Worm (Caenorhabditis elegans) whole organism, L4 larva: ENCODE data around the gene R11E3.19.
"Not testable (repeated sequence)": the region's sequence is repeated elsewhere in the genome, so short reads cannot be mapped to it uniquely, and the experiment has no call there.

Experiments used
- F26F4.8 ChIP-seq: fragments of 200-800 bp; sonication (Bioruptor generic); conservative IDR thresholded peaks from 2 replicates; pipeline ENCODE4 v1.3.6; 2022; ENCODE audit warnings: missing genetic modification characterization, missing compliant biosample characterization
- F37D6.2 ChIP-seq: sonication (generic microtip); optimal IDR thresholded peaks from 2 replicates; lab custom pipeline; 2016; ENCODE audit warnings: mild to moderate bottlenecking, missing genetic modification characterization, missing compliant biosample characterization
- F44E2.7 ChIP-seq: fragments of 200-800 bp; sonication (Bioruptor generic); IDR thresholded peaks from 2 replicates; pipeline ENCODE4 v2.1.2; 2022; ENCODE audit warnings: missing genetic modification characterization, missing compliant biosample characterization
- Y105C5A.15 ChIP-seq: fragments of 200-800 bp; sonication (Bioruptor generic); IDR thresholded peaks from 2 replicates; pipeline ENCODE4 v1.3.6; 2022; ENCODE audit warnings: missing genetic modification characterization, missing compliant biosample characterization
- Y48G9A.11 ChIP-seq: fragments of 200-800 bp; sonication (Bioruptor generic); IDR thresholded peaks from 2 replicates; pipeline ENCODE4 v1.3.6; 2022; ENCODE audit warnings: missing genetic modification reagents, missing genetic modification characterization, missing compliant biosample characterization
- ZK337.2 ChIP-seq: fragments of 200-800 bp; sonication (Bioruptor generic); IDR thresholded peaks from 2 replicates; pipeline ENCODE4 v1.3.6; 2022; ENCODE audit warnings: missing genetic modification reagents, missing genetic modification characterization, missing compliant biosample characterization
- ZK546.5 ChIP-seq, 2 experiments: sonication (generic microtip); optimal IDR thresholded peaks; 2 replicates each; lab custom pipeline; 2017; ENCODE audit warnings: missing biosample characterization in 2 of 2, missing genetic modification characterization in 2 of 2
- ceh-20 ChIP-seq: fragments of 200-800 bp; sonication (Bioruptor generic); IDR thresholded peaks from 2 replicates; pipeline ENCODE4 v1.3.6; 2022; ENCODE audit warnings: missing genetic modification reagents, missing genetic modification characterization, missing compliant biosample characterization
- ceh-44 ChIP-seq: fragments of 200-800 bp; sonication (Bioruptor generic); IDR thresholded peaks from 2 replicates; pipeline ENCODE4 v1.3.6; 2022; ENCODE audit warnings: missing genetic modification reagents, missing genetic modification characterization, missing compliant biosample characterization
- ctbp-1 ChIP-seq: fragments of 200-800 bp; sonication (Bioruptor generic); IDR thresholded peaks from 2 replicates; pipeline ENCODE4 v1.3.6; 2022; ENCODE audit warnings: missing genetic modification reagents, missing genetic modification characterization, missing compliant biosample characterization
- daf-16 ChIP-seq, 3 experiments: sonication (generic microtip); optimal IDR thresholded peaks; 2 replicates each; lab custom pipeline; 2016 to 2017; ENCODE audit warnings: missing genetic modification characterization in 3 of 3, missing genetic modification reagents in 3 of 3, mild to moderate bottlenecking in 2 of 3, missing compliant biosample characterization in 2 of 3, missing biosample characterization in 1 of 3, moderate library complexity in 1 of 3
- daf-8 ChIP-seq: fragments of 200-800 bp; sonication (Bioruptor generic); IDR thresholded peaks from 2 replicates; pipeline ENCODE4 v1.3.6; 2022; ENCODE audit warnings: missing genetic modification characterization, missing compliant biosample characterization
- dmd-6 ChIP-seq: fragments of 200-800 bp; sonication (Bioruptor generic); IDR thresholded peaks from 2 replicates; pipeline ENCODE4 v1.3.6; 2022; ENCODE audit warnings: missing genetic modification reagents, missing genetic modification characterization, missing compliant biosample characterization
- dmd-8 ChIP-seq: fragments of 200-800 bp; sonication (Bioruptor generic); IDR thresholded peaks from 2 replicates; pipeline ENCODE4 v1.3.6; 2022; ENCODE audit warnings: missing genetic modification characterization, missing compliant biosample characterization
- dmd-9 ChIP-seq: fragments of 200-800 bp; sonication (Bioruptor generic); IDR thresholded peaks from 2 replicates; pipeline ENCODE4 v1.3.6; 2022; ENCODE audit warnings: missing genetic modification reagents, missing genetic modification characterization, missing compliant biosample characterization
- dpl-1 ChIP-seq: fragments of 150-350 bp; optimal IDR thresholded peaks from 2 replicates; lab custom pipeline; 2014; ENCODE audit warnings: missing biosample characterization, missing genetic modification reagents, missing genetic modification characterization
- dve-1 ChIP-seq: sonication (generic microtip); optimal IDR thresholded peaks from 2 replicates; lab custom pipeline; 2017; ENCODE audit warnings: antibody characterized with exemption, mild to moderate bottlenecking, missing genetic modification characterization, missing compliant biosample characterization; ENCODE audit not compliant: insufficient read depth
- egl-43 ChIP-seq: fragments of 200-800 bp; sonication (Bioruptor generic); IDR thresholded peaks from 2 replicates; pipeline ENCODE4 v1.3.6; 2022; ENCODE audit warnings: missing genetic modification reagents, missing genetic modification characterization, missing compliant biosample characterization
- hif-1 ChIP-seq, 2 experiments: sonication (generic microtip); optimal IDR thresholded peaks; 2 replicates each; lab custom pipeline; 2016 to 2017; ENCODE audit warnings: missing compliant biosample characterization in 2 of 2, missing genetic modification characterization in 2 of 2, missing genetic modification reagents in 2 of 2, missing genotype in 2 of 2, mild to moderate bottlenecking in 1 of 2
- hmg-1.1 ChIP-seq: fragments of 200-800 bp; sonication (Bioruptor generic); IDR thresholded peaks from 2 replicates; pipeline ENCODE4 v1.3.6; 2022; ENCODE audit warnings: missing genetic modification reagents, missing genetic modification characterization, missing compliant biosample characterization
- jun-1 ChIP-seq: fragments of 150-350 bp; optimal IDR thresholded peaks from 2 replicates; lab custom pipeline; 2014; ENCODE audit warnings: missing biosample characterization, missing genetic modification reagents, missing genetic modification characterization
- lin-15B ChIP-seq: fragments of 150-350 bp; sonication (generic microtip); optimal IDR thresholded peaks from 3 replicates; lab custom pipeline; 2014; ENCODE audit warnings: missing biosample characterization, missing genetic modification characterization
- lin-29 ChIP-seq: fragments of 200-800 bp; sonication (Bioruptor generic); IDR thresholded peaks from 2 replicates; pipeline ENCODE4 v1.3.6; 2022; ENCODE audit warnings: missing genetic modification reagents, missing genetic modification characterization, missing compliant biosample characterization
- lin-38 ChIP-seq: fragments of 200-800 bp; sonication (Bioruptor generic); IDR thresholded peaks from 2 replicates; pipeline ENCODE4 v1.3.6; 2022; ENCODE audit warnings: missing genetic modification reagents, missing genetic modification characterization, missing compliant biosample characterization
- lsy-2 ChIP-seq, 2 experiments: fragments of 150-350 bp in 1 of 2; sonication (generic microtip) in 1 of 2; optimal IDR thresholded peaks; 2 replicates each; lab custom pipeline; 2014 to 2017; ENCODE audit warnings: missing biosample characterization in 2 of 2, missing genetic modification characterization in 2 of 2
- mdl-1 ChIP-seq, 2 experiments: fragments of 150-350 bp in 1 of 2; sonication (generic microtip) in 1 of 2; optimal IDR thresholded peaks; 2 replicates each; lab custom pipeline; 2014 to 2017; ENCODE audit warnings: missing biosample characterization in 2 of 2, missing genetic modification characterization in 2 of 2
- mdt-29 ChIP-seq: fragments of 200-800 bp; sonication (Bioruptor generic); IDR thresholded peaks from 2 replicates; pipeline ENCODE4 v1.3.6; 2022; ENCODE audit warnings: missing genetic modification reagents, missing genetic modification characterization, missing compliant biosample characterization
- mep-1 ChIP-seq: fragments of 150-350 bp; sonication (generic microtip); optimal IDR thresholded peaks from 3 replicates; lab custom pipeline; 2014; ENCODE audit warnings: missing biosample characterization, missing genetic modification characterization
- mes-2 ChIP-seq: sonication (generic microtip); optimal IDR thresholded peaks from 2 replicates; lab custom pipeline; 2016; ENCODE audit warnings: missing genotype, mild to moderate bottlenecking, missing genetic modification characterization, missing compliant biosample characterization; ENCODE audit not compliant: poor library complexity, severe bottlenecking
- mxl-2 ChIP-seq: fragments of 200-800 bp; sonication (Bioruptor generic); conservative IDR thresholded peaks from 2 replicates; pipeline ENCODE4 v1.3.6; 2022; ENCODE audit warnings: missing genetic modification reagents, missing genetic modification characterization, missing compliant biosample characterization
- nhr-102 ChIP-seq: sonication (generic microtip); optimal IDR thresholded peaks from 2 replicates; lab custom pipeline; 2016; ENCODE audit warnings: mild to moderate bottlenecking, missing genetic modification characterization, moderate library complexity, missing compliant biosample characterization
- nhr-11 ChIP-seq: fragments of 150-350 bp; optimal IDR thresholded peaks from 2 replicates; lab custom pipeline; 2014; ENCODE audit warnings: missing biosample characterization, missing genetic modification characterization
- nhr-41 ChIP-seq: fragments of 200-800 bp; sonication (Bioruptor generic); IDR thresholded peaks from 2 replicates; pipeline ENCODE4 v1.3.6; 2022; ENCODE audit warnings: missing genetic modification reagents, missing genetic modification characterization, missing compliant biosample characterization
- nhr-48 ChIP-seq: sonication (generic microtip); optimal IDR thresholded peaks from 2 replicates; lab custom pipeline; 2016; ENCODE audit warnings: mild to moderate bottlenecking, missing genetic modification characterization, missing compliant biosample characterization
- nhr-77 ChIP-seq: fragments of 150-350 bp; optimal IDR thresholded peaks from 2 replicates; lab custom pipeline; 2014; ENCODE audit warnings: missing biosample characterization, missing genetic modification characterization
- pha-4 ChIP-seq, 2 experiments: fragments of 150-350 bp in 1 of 2; fragments of 200-800 bp in 1 of 2; sonication (Bioruptor generic) in 1 of 2; IDR thresholded peaks in 1 of 2; optimal IDR thresholded peaks in 1 of 2; 2 replicates each; pipeline versions ENCODE4 v1.3.6 to Lab custom; 2014 to 2022; ENCODE audit warnings: missing genetic modification characterization in 2 of 2, missing genetic modification reagents in 2 of 2, missing biosample characterization in 1 of 2, missing compliant biosample characterization in 1 of 2
- set-16 ChIP-seq: fragments of 200-800 bp; sonication (Bioruptor generic); IDR thresholded peaks from 2 replicates; pipeline ENCODE4 v1.3.6; 2022; ENCODE audit warnings: missing genetic modification reagents, missing genetic modification characterization, missing compliant biosample characterization
- snpc-1.2 ChIP-seq: fragments of 200-800 bp; sonication (Bioruptor generic); IDR thresholded peaks from 2 replicates; pipeline ENCODE4 v1.3.6; 2022; ENCODE audit warnings: missing genetic modification reagents, missing genetic modification characterization, missing compliant biosample characterization
- spr-1 ChIP-seq: sonication (generic microtip); optimal IDR thresholded peaks from 2 replicates; lab custom pipeline; 2016; ENCODE audit warnings: mild to moderate bottlenecking, missing genetic modification characterization, missing compliant biosample characterization
- tag-97 ChIP-seq: fragments of 200-800 bp; sonication (Bioruptor generic); IDR thresholded peaks from 2 replicates; pipeline ENCODE4 v1.3.6; 2022; ENCODE audit warnings: missing genetic modification characterization, missing compliant biosample characterization
- tra-1 ChIP-seq: fragments of 200-800 bp; sonication (Bioruptor generic); IDR thresholded peaks from 2 replicates; pipeline ENCODE4 v1.3.6; 2022; ENCODE audit warnings: missing genetic modification reagents, missing genetic modification characterization, missing compliant biosample characterization
- vab-7 ChIP-seq: fragments of 200-800 bp; sonication (Bioruptor generic); IDR thresholded peaks from 2 replicates; pipeline ENCODE4 v1.3.6; 2022; ENCODE audit warnings: missing genetic modification reagents, missing genetic modification characterization, missing compliant biosample characterization
- zfp-2 ChIP-seq: sonication (generic microtip); optimal IDR thresholded peaks from 2 replicates; lab custom pipeline; 2016; ENCODE audit warnings: mild to moderate bottlenecking, missing genetic modification characterization, missing compliant biosample characterization
- zfp-3 ChIP-seq: fragments of 200-800 bp; sonication (Bioruptor generic); conservative IDR thresholded peaks from 2 replicates; pipeline ENCODE4 v1.3.6; 2022; ENCODE audit warnings: missing genetic modification reagents, missing genetic modification characterization, missing compliant biosample characterization
- zip-11 ChIP-seq: fragments of 200-800 bp; sonication (Bioruptor generic); IDR thresholded peaks from 2 replicates; pipeline ENCODE4 v1.3.6; 2022; ENCODE audit warnings: missing genetic modification characterization, missing compliant biosample characterization
- zip-2 ChIP-seq: fragments of 150-350 bp; optimal IDR thresholded peaks from 2 replicates; lab custom pipeline; 2014; ENCODE audit warnings: missing biosample characterization, missing genetic modification characterization

R11E3.19 gene

DNA sequence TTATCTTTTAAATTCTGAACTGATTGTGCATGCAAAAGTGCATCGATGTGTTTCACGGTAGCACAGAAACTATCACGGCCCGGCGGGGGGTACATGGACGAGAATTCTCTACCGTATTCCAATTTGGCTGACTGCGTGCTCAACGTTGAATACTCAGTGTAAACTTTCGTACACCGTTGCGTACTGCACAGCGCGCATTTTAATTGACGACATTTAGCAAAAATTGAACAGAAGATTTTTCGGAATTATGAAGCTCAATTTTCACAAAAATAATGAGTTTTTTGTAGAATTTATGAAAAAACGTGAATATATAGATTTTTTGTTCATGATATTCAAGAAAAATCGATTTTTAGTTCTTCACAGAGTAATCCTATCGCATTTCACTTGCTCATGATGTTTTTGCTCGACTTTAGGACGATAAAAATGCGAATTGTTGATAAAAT is 50.4 kb downstream of the R11E3.19 start (continued):
- TF ChIP-seq F26F4.8 (GFP tag; lab: Robert Waterston, UW) (0 out of 2 replicates have a peak, but pooled peaks have one; percentile 53), ZK337.2 (GFP tag; lab: Robert Waterston, UW) (peak; percentile 100), dpl-1 (GFP tag; lab: Kevin White, UChicago) (peak; percentile 67), mxl-2 (peak; percentile 95), nhr-48 (tag; lab: Kevin White, UChicago) (peak; percentile 84), mes-2 (peak; percentile 80), tag-97 (GFP tag; lab: Robert Waterston, UW) (peak; percentile 99), tra-1 (GFP tag; lab: Robert Waterston, UW) (peak; percentile 100), ctbp-1 (GFP tag; lab: Robert Waterston, UW) (peak; percentile 99), lin-15B (peak; percentile 13), ceh-44 (GFP tag; lab: Robert Waterston, UW) (peak; percentile 99), F44E2.7 (GFP tag; lab: Robert Waterston, UW) (peak; percentile 92), dve-1 (peak; percentile 62), lin-29 (GFP tag; lab: Robert Waterston, UW) (peak; percentile 100), zfp-3 (GFP tag; lab: Robert Waterston, UW) (peak; percentile 100), dmd-8 (GFP tag; lab: Robert Waterston, UW) (peak; percentile 81), vab-7 (peak; percentile 100), egl-43 (peak; percentile 99), daf-16 (GFP tag; optimal IDR thresholded peaks at IDR 0.05; lab: Kevin White, UChicago) (peak; percentile 22 to 30), daf-16 (tag; optimal IDR thresholded peaks at IDR 0.05; lab: Kevin White, UChicago) (peak; percentile 16), snpc-1.2 (GFP tag; lab: Robert Waterston, UW) (peak; percentile 93), zip-11 (GFP tag; lab: Robert Waterston, UW) (0 out of 2 replicates have a peak, but pooled peaks have one; percentile 72), lsy-2 (tag; optimal IDR thresholded peaks at IDR 0.05; lab: Kevin White, UChicago) (peak; percentile 96 to 97), mep-1 (tag; lab: Kevin White, UChicago) (peak; percentile 68), lin-38 (GFP tag; lab: Robert Waterston, UW) (peak; percentile 100), pha-4 (GFP tag; IDR thresholded peaks at IDR 0.05; lab: Robert Waterston, UW) (peak; percentile 99), jun-1 (tag; lab: Kevin White, UChicago) (peak; percentile 1), hif-1 (tag; optimal IDR thresholded peaks at IDR 0.05; lab: Kevin White, UChicago) (peak; percentile 68 to 78), ceh-20 (peak; percentile 100), nhr-102 (peak; percentile 96), zfp-2 (tag; lab: Kevin White, UChicago) (peak; percentile 82), mdt-29 (GFP tag; lab: Robert Waterston, UW) (peak; percentile 99), hmg-1.1 (peak; percentile 100), daf-8 (GFP tag; lab: Robert Waterston, UW) (peak; percentile 100), Y105C5A.15 (GFP tag; lab: Robert Waterston, UW) (peak; percentile 93; the same call in 1 of the 2 replicates), dmd-9 (GFP tag; lab: Robert Waterston, UW) (peak; percentile 100), spr-1 (peak; percentile 89), nhr-77 (tag; lab: Kevin White, UChicago) (peak; percentile 59), mdl-1 (tag; optimal IDR thresholded peaks at IDR 0.05; lab: Kevin White, UChicago) (peak in 1 of 2 experiments; percentile 23), F37D6.2 (tag; lab: Kevin White, UChicago) (peak; percentile 91), nhr-11 (tag; lab: Kevin White, UChicago) (peak; percentile 30), dmd-6 (GFP tag; lab: Robert Waterston, UW) (peak; percentile 100), nhr-41 (GFP tag; lab: Robert Waterston, UW) (peak; percentile 99), ZK546.5 (tag; optimal IDR thresholded peaks at IDR 0.05; lab: Kevin White, UChicago) (peak in 1 of 2 experiments; percentile 38), set-16 (peak; percentile 58), zip-2 (tag; lab: Kevin White, UChicago) (peak; percentile 27), Y48G9A.11 (GFP tag; lab: Robert Waterston, UW) (peak; percentile 96)
- TF ChIP-seq pha-4 (tag; optimal IDR thresholded peaks at IDR 0.05; lab: Kevin White, UChicago) = not testable (repeated sequence)
